Worm (Caenorhabditis elegans) whole organism, mixed stage, embryonic: ENCODE data around the gene Y54F10AM.6.

ENCODE experiments used
- M03D4.4 ChIP-seq: sonication (generic microtip); optimal IDR thresholded peaks from 2 replicates; lab custom pipeline; 2017; ENCODE audit warnings: mild to moderate bottlenecking, missing genetic modification characterization, missing compliant biosample characterization
- blmp-1 ChIP-seq: fragments of 150-350 bp; optimal IDR thresholded peaks from 2 replicates; lab custom pipeline; 2014; ENCODE audit warnings: missing biosample characterization, missing genetic modification characterization
- ceh-43 ChIP-seq: fragments of 200-800 bp; sonication (Bioruptor generic); optimal IDR thresholded peaks from 2 replicates; lab custom pipeline; 2018; ENCODE audit warnings: mild to moderate bottlenecking, missing genetic modification characterization, moderate library complexity, missing compliant biosample characterization
- cnd-1 ChIP-seq: fragments of 200-800 bp; sonication (Bioruptor generic); optimal IDR thresholded peaks from 2 replicates; lab custom pipeline; 2018; ENCODE audit warnings: mild to moderate bottlenecking, missing genetic modification characterization, missing compliant biosample characterization
- elt-3 ChIP-seq: fragments of 150-350 bp; optimal IDR thresholded peaks from 2 replicates; lab custom pipeline; 2014; ENCODE audit warnings: missing biosample characterization, missing genetic modification characterization
- lsy-2 ChIP-seq: fragments of 150-350 bp; optimal IDR thresholded peaks from 2 replicates; lab custom pipeline; 2014; ENCODE audit warnings: missing biosample characterization, missing genetic modification characterization
- mep-1 ChIP-seq: fragments of 150-350 bp; optimal IDR thresholded peaks from 2 replicates; lab custom pipeline; 2017; ENCODE audit warnings: missing biosample characterization, missing genetic modification reagents, missing genetic modification characterization, inconsistent platforms
- nhr-2 ChIP-seq: fragments of 150-350 bp; optimal IDR thresholded peaks from 2 replicates; lab custom pipeline; 2014; ENCODE audit warnings: missing biosample characterization, missing genetic modification characterization
- nhr-237 ChIP-seq: fragments of 150-350 bp; optimal IDR thresholded peaks from 2 replicates; lab custom pipeline; 2014; ENCODE audit warnings: missing biosample characterization, missing genetic modification characterization
- snpc-4 ChIP-seq: fragments of 150-350 bp; optimal IDR thresholded peaks from 2 replicates; lab custom pipeline; 2014; ENCODE audit warnings: missing biosample characterization, missing genetic modification characterization
- unc-62 ChIP-seq: fragments of 150-350 bp; optimal IDR thresholded peaks from 2 replicates; lab custom pipeline; 2014; ENCODE audit warnings: missing biosample characterization, missing genetic modification reagents, missing genetic modification characterization

DNA sequence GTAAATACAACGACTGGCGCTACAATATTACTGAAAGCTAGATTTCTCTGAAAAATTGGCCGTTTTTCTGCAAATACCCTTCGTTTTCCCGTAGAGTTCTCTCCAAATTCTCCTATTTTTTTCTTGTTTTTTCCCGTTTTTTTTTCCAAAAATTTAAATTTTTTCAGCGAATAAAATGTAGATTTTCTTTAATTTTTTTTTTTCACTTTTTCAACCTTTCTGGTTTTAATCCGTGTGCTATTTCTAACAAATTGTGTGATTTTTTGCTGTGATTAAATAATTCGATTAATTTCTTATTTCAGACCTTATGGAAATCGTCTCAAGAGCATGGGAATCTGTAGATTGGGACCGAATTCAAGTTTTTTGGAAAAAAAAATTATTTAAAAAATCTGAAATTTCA is 21.7 kb downstream of the Y54F10AM.6 start, which contains the start of gene cone-1:
- TF ChIP-seq nhr-2 = no peak
- no peak for TF ChIP-seq lsy-2 (tag; lab: Kevin White, UChicago)
- no peak for TF ChIP-seq mep-1 (tag; lab: Kevin White, UChicago)
- no peak for TF ChIP-seq snpc-4 (tag; lab: Kevin White, UChicago)
- TF ChIP-seq unc-62 (GFP tag; lab: Kevin White, UChicago) = no peak
- no peak for TF ChIP-seq elt-3
- TF ChIP-seq cnd-1 (tag; lab: Kevin White, UChicago) = no peak
- no peak for TF ChIP-seq M03D4.4 (tag; lab: Kevin White, UChicago)
- no peak for TF ChIP-seq nhr-237 (tag; lab: Kevin White, UChicago)
- TF ChIP-seq blmp-1 (tag; lab: Kevin White, UChicago) = no peak
- no peak for TF ChIP-seq ceh-43 (GFP tag; lab: Kevin White, UChicago)
